Fruit fly (Drosophila melanogaster): Measurements from ENCODE around the gene Cmpk.

DNA sequence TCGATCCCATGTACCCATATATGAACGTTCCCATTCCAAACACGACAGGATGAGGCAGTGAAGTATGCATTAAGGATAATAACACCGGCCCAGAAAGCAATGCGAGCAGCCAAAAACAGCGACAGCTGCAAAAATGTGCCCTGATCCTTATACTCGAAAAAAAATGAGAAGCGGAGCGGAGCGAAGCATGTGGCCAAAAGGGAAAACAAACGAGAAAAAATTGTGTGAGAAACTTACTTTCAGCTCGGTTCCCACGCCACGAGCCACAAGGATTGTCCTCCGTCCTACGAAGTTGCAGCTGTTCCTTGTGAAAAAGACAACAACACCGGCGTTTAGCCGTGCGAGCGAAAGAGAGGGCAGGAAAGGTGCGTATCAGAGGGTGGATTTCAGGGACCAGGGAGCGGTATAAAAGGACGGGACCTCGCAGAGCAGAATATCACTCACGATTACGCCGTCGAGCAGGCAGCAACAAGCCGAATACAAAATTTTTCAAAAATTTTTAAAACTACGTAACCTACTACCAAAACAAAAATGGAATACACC, 15.4 kb downstream of the Cmpk start:
- TF ChIP-seq spab (GFP tag; optimal IDR thresholded peaks at IDR 0.05) (no peak), CG11762 (GFP tag; optimal IDR thresholded peaks at IDR 0.05; ENCODE audit: insufficient read depth) (no peak), Gug (GFP tag; IDR thresholded peaks at IDR 0.05) (no peak), dsx (GFP tag; optimal IDR thresholded peaks at IDR 0.05; ENCODE audit: poor library complexity, severe bottlenecking) (no peak), CG8319 (GFP tag; optimal IDR thresholded peaks at IDR 0.05) (no peak), CG6854 (GFP tag; optimal IDR thresholded peaks at IDR 0.05) (no peak), salr (GFP tag; optimal IDR thresholded peaks at IDR 0.05) (no peak), CG6276 (GFP tag; optimal IDR thresholded peaks at IDR 0.05) (no peak), achi (GFP tag; optimal IDR thresholded peaks at IDR 0.05) (no peak), pdm3 (GFP tag; optimal IDR thresholded peaks at IDR 0.05) (no peak), eg (GFP tag; IDR thresholded peaks at IDR 0.05) (no peak), CG34406 (GFP tag; optimal IDR thresholded peaks at IDR 0.05) (no peak)

Measured in whole organism, prepupa.